Fruit fly (Drosophila melanogaster): ENCODE measurements around the gene CG11563.

CG11563 gene

dm6 chr3R:31712585-31712984 is 24.2 kb upstream of the CG11563 start (continued):
- TF ChIP-seq Vsx1 (GFP tag; optimal IDR thresholded peaks at IDR 0.05) (no peak), CG17361 (GFP tag; IDR thresholded peaks at IDR 0.05) (peak; percentile 44; the same call in 1 of the 3 replicates), Sox100B (GFP tag; optimal IDR thresholded peaks at IDR 0.05) (peak; percentile 26), CG2678 (tag; optimal IDR thresholded peaks at IDR 0.05) (peak; percentile 28), Hr3 (GFP tag; optimal IDR thresholded peaks at IDR 0.05) (no peak), hb (GFP tag; IDR thresholded peaks at IDR 0.05; ENCODE audit: partially characterized antibody) (no peak), CG11398 (GFP tag; optimal IDR thresholded peaks at IDR 0.05) (no peak), run (tag; optimal IDR thresholded peaks at IDR 0.05) (no peak), CG11456 (GFP tag; IDR thresholded peaks at IDR 0.05) (no peak), gcm (GFP tag; optimal IDR thresholded peaks at IDR 0.05) (no peak), CG2712 (tag; optimal IDR thresholded peaks at IDR 0.05) (peak; percentile 58), tup (GFP tag; optimal IDR thresholded peaks at IDR 0.05) (no peak), CG8281 (tag; optimal IDR thresholded peaks at IDR 0.05) (no peak), odd (GFP tag; optimal IDR thresholded peaks at IDR 0.05) (no peak), her (GFP tag; optimal IDR thresholded peaks at IDR 0.05) (no peak), luna (GFP tag; optimal IDR thresholded peaks at IDR 0.05) (no peak), B-H2 (GFP tag; optimal IDR thresholded peaks at IDR 0.05) (no peak), D (optimal IDR thresholded peaks at IDR 0.05) (no peak), D (GFP tag; optimal IDR thresholded peaks at IDR 0.05) (no peak), emc (GFP tag; optimal IDR thresholded peaks at IDR 0.05) (no peak), TFAM (GFP tag; optimal IDR thresholded peaks at IDR 0.05) (no peak), CG17328 (GFP tag; IDR thresholded peaks at IDR 0.05) (peak; percentile 30; the same call in 1 of the 2 replicates), rib (GFP tag; IDR thresholded peaks at IDR 0.05) (no peak), ssp (GFP tag; IDR thresholded peaks at IDR 0.05) (no peak), Sry-β (GFP tag; optimal IDR thresholded peaks at IDR 0.05) (no peak), dm (GFP tag; optimal IDR thresholded peaks at IDR 0.05) (no peak), ind (GFP tag; optimal IDR thresholded peaks at IDR 0.05) (no peak), CG14710 (tag; optimal IDR thresholded peaks at IDR 0.05) (peak; percentile 38), onecut (GFP tag; IDR thresholded peaks at IDR 0.05) (0 out of 2 replicates have a peak, but pooled peaks have one; percentile 4), MBD-R2 (GFP tag; IDR thresholded peaks at IDR 0.05) (no peak), CG5953 (GFP tag; IDR thresholded peaks at IDR 0.05) (no peak), CG4404 (GFP tag; IDR thresholded peaks at IDR 0.05) (no peak), pita (GFP tag; optimal IDR thresholded peaks at IDR 0.05) (no peak), CG3281 (GFP tag; optimal IDR thresholded peaks at IDR 0.05) (no peak), CG4854 (GFP tag; optimal IDR thresholded peaks at IDR 0.05) (no peak), CG11247 (GFP tag; IDR thresholded peaks at IDR 0.05) (no peak), CG10274 (GFP tag; optimal IDR thresholded peaks at IDR 0.05) (no peak), Stat92E (GFP tag; optimal IDR thresholded peaks at IDR 0.05) (peak in 1 of 3 experiments; percentile 42), seq (GFP tag; IDR thresholded peaks at IDR 0.05) (0 out of 2 replicates have a peak, but pooled peaks have one; percentile 24), CG13894 (tag; optimal IDR thresholded peaks at IDR 0.05) (no peak), CG8478 (optimal IDR thresholded peaks at IDR 0.05) (no peak), CG34422 (GFP tag; IDR thresholded peaks at IDR 0.05) (no peak), trem (tag; optimal IDR thresholded peaks at IDR 0.05) (no peak), CG13424 (tag; optimal IDR thresholded peaks at IDR 0.05) (peak; percentile 6), repo (GFP tag; optimal IDR thresholded peaks at IDR 0.05) (no peak), bigmax (GFP tag; optimal IDR thresholded peaks at IDR 0.05) (no peak), hkb (optimal IDR thresholded peaks at IDR 0.05) (no peak), hkb (GFP tag; IDR thresholded peaks at IDR 0.05) (no peak), kah (GFP tag; optimal IDR thresholded peaks at IDR 0.05) (no peak), esg (GFP tag; conservative IDR thresholded peaks at IDR 0.05) (no peak), gsb (GFP tag; IDR thresholded peaks at IDR 0.05) (no peak), C15 (GFP tag; IDR thresholded peaks at IDR 0.05) (no peak), danr (GFP tag; IDR thresholded peaks at IDR 0.05) (no peak)
